Worm (Caenorhabditis elegans) whole organism, L4 larva: Measurements from ENCODE around the gene T25B9.1.

Experiments
- D1046.2 ChIP-seq: fragments of 200-800 bp; sonication (Bioruptor generic); IDR thresholded peaks from 2 replicates; pipeline ENCODE4 v1.3.6; 2022; ENCODE audit warnings: missing genetic modification characterization, missing compliant biosample characterization
- F26F4.8 ChIP-seq: fragments of 200-800 bp; sonication (Bioruptor generic); conservative IDR thresholded peaks from 2 replicates; pipeline ENCODE4 v1.3.6; 2022; ENCODE audit warnings: missing genetic modification characterization, missing compliant biosample characterization
- F37D6.2 ChIP-seq: sonication (generic microtip); optimal IDR thresholded peaks from 2 replicates; lab custom pipeline; 2016; ENCODE audit warnings: mild to moderate bottlenecking, missing genetic modification characterization, missing compliant biosample characterization
- R02D3.7 ChIP-seq: fragments of 150-350 bp; sonication (generic microtip); optimal IDR thresholded peaks from 3 replicates; lab custom pipeline; 2014; ENCODE audit warnings: missing biosample characterization, missing genetic modification characterization
- T20F7.1 ChIP-seq: fragments of 200-800 bp; sonication (Bioruptor generic); optimal IDR thresholded peaks from 2 replicates; lab custom pipeline; 2018; ENCODE audit warnings: mild to moderate bottlenecking, missing genetic modification characterization, missing compliant biosample characterization
- Y105C5A.15 ChIP-seq: fragments of 200-800 bp; sonication (Bioruptor generic); IDR thresholded peaks from 2 replicates; pipeline ENCODE4 v1.3.6; 2022; ENCODE audit warnings: missing genetic modification characterization, missing compliant biosample characterization
- ama-1 ChIP-seq: fragments of 150-350 bp; optimal IDR thresholded peaks from 2 replicates; lab custom pipeline; 2014; ENCODE audit warnings: inconsistent platforms, mixed read lengths
- ceh-28 ChIP-seq: fragments of 150-350 bp; optimal IDR thresholded peaks from 2 replicates; lab custom pipeline; 2014; ENCODE audit warnings: missing biosample characterization, missing genetic modification reagents, missing genetic modification characterization
- daf-8 ChIP-seq: fragments of 200-800 bp; sonication (Bioruptor generic); IDR thresholded peaks from 2 replicates; pipeline ENCODE4 v1.3.6; 2022; ENCODE audit warnings: missing genetic modification characterization, missing compliant biosample characterization
- dmd-6 ChIP-seq: fragments of 200-800 bp; sonication (Bioruptor generic); IDR thresholded peaks from 2 replicates; pipeline ENCODE4 v1.3.6; 2022; ENCODE audit warnings: missing genetic modification reagents, missing genetic modification characterization, missing compliant biosample characterization
- egl-43 ChIP-seq: fragments of 200-800 bp; sonication (Bioruptor generic); IDR thresholded peaks from 2 replicates; pipeline ENCODE4 v1.3.6; 2022; ENCODE audit warnings: missing genetic modification reagents, missing genetic modification characterization, missing compliant biosample characterization
- gei-8 ChIP-seq: fragments of 200-800 bp; sonication (Bioruptor generic); optimal IDR thresholded peaks from 2 replicates; lab custom pipeline; 2018; ENCODE audit warnings: mild to moderate bottlenecking, missing genetic modification characterization, missing compliant biosample characterization
- hif-1 ChIP-seq, 2 experiments: sonication (generic microtip); optimal IDR thresholded peaks; 2 replicates each; lab custom pipeline; 2016 to 2017; ENCODE audit warnings: missing compliant biosample characterization in 2 of 2, missing genetic modification characterization in 2 of 2, missing genetic modification reagents in 2 of 2, missing genotype in 2 of 2, mild to moderate bottlenecking in 1 of 2
- madf-5 ChIP-seq, 2 experiments: fragments of 200-800 bp; sonication (Bioruptor generic); IDR thresholded peaks; 2 replicates each; pipeline ENCODE4 v1.3.6; 2022; ENCODE audit warnings: missing compliant biosample characterization in 2 of 2, missing genetic modification characterization in 2 of 2
- mdt-29 ChIP-seq: fragments of 200-800 bp; sonication (Bioruptor generic); IDR thresholded peaks from 2 replicates; pipeline ENCODE4 v1.3.6; 2022; ENCODE audit warnings: missing genetic modification reagents, missing genetic modification characterization, missing compliant biosample characterization
- mes-2 ChIP-seq: sonication (generic microtip); optimal IDR thresholded peaks from 2 replicates; lab custom pipeline; 2016; ENCODE audit warnings: missing genotype, mild to moderate bottlenecking, missing genetic modification characterization, missing compliant biosample characterization; ENCODE audit not compliant: poor library complexity, severe bottlenecking
- nhr-102 ChIP-seq: sonication (generic microtip); optimal IDR thresholded peaks from 2 replicates; lab custom pipeline; 2016; ENCODE audit warnings: mild to moderate bottlenecking, missing genetic modification characterization, moderate library complexity, missing compliant biosample characterization
- nhr-11 ChIP-seq: fragments of 150-350 bp; optimal IDR thresholded peaks from 2 replicates; lab custom pipeline; 2014; ENCODE audit warnings: missing biosample characterization, missing genetic modification characterization
- nhr-25 ChIP-seq: sonication (generic microtip); optimal IDR thresholded peaks from 2 replicates; lab custom pipeline; 2017; ENCODE audit warnings: missing genetic modification characterization, mild to moderate bottlenecking, missing compliant biosample characterization, antibody characterized with exemption, moderate library complexity, borderline replicate concordance; ENCODE audit not compliant: insufficient read depth
- pha-4 ChIP-seq, 2 experiments: fragments of 150-350 bp in 1 of 2; fragments of 200-800 bp in 1 of 2; sonication (Bioruptor generic) in 1 of 2; IDR thresholded peaks in 1 of 2; optimal IDR thresholded peaks in 1 of 2; 2 replicates each; pipeline versions ENCODE4 v1.3.6 to Lab custom; 2014 to 2022; ENCODE audit warnings: missing genetic modification characterization in 2 of 2, missing genetic modification reagents in 2 of 2, missing biosample characterization in 1 of 2, missing compliant biosample characterization in 1 of 2
- php-3 ChIP-seq: fragments of 200-800 bp; sonication (Bioruptor generic); IDR thresholded peaks from 2 replicates; pipeline ENCODE4 v1.3.6; 2022; ENCODE audit warnings: missing genetic modification reagents, missing genetic modification characterization, missing compliant biosample characterization
- pqm-1 ChIP-seq: sonication (generic microtip); optimal IDR thresholded peaks from 2 replicates; lab custom pipeline; 2017; ENCODE audit warnings: missing biosample characterization, missing genetic modification characterization
- rbr-2 ChIP-seq: sonication (generic microtip); optimal IDR thresholded peaks from 2 replicates; lab custom pipeline; 2016; ENCODE audit warnings: missing genotype, missing genetic modification characterization, missing compliant biosample characterization
- set-16 ChIP-seq: fragments of 200-800 bp; sonication (Bioruptor generic); IDR thresholded peaks from 2 replicates; pipeline ENCODE4 v1.3.6; 2022; ENCODE audit warnings: missing genetic modification reagents, missing genetic modification characterization, missing compliant biosample characterization
- snpc-1.2 ChIP-seq: fragments of 200-800 bp; sonication (Bioruptor generic); IDR thresholded peaks from 2 replicates; pipeline ENCODE4 v1.3.6; 2022; ENCODE audit warnings: missing genetic modification reagents, missing genetic modification characterization, missing compliant biosample characterization
- tra-1 ChIP-seq: fragments of 200-800 bp; sonication (Bioruptor generic); IDR thresholded peaks from 2 replicates; pipeline ENCODE4 v1.3.6; 2022; ENCODE audit warnings: missing genetic modification reagents, missing genetic modification characterization, missing compliant biosample characterization
- unc-62 ChIP-seq, 3 experiments: fragments of 150-350 bp in 1 of 3; sonication (generic microtip); optimal IDR thresholded peaks in 2 of 3; peaks in 1 of 3; 1 replicate in 1 of 3; 2 replicates in 2 of 3; lab custom pipeline; 2014 to 2017; ENCODE audit warnings: missing biosample characterization in 3 of 3, missing genetic modification characterization in 3 of 3, missing genetic modification reagents in 3 of 3, missing genotype in 1 of 3
- zip-11 ChIP-seq: fragments of 200-800 bp; sonication (Bioruptor generic); IDR thresholded peaks from 2 replicates; pipeline ENCODE4 v1.3.6; 2022; ENCODE audit warnings: missing genetic modification characterization, missing compliant biosample characterization
- ztf-7 ChIP-seq: fragments of 150-350 bp; optimal IDR thresholded peaks from 2 replicates; lab custom pipeline; 2014; ENCODE audit warnings: missing biosample characterization, missing genetic modification characterization

Gene T25B9.1

DNA sequence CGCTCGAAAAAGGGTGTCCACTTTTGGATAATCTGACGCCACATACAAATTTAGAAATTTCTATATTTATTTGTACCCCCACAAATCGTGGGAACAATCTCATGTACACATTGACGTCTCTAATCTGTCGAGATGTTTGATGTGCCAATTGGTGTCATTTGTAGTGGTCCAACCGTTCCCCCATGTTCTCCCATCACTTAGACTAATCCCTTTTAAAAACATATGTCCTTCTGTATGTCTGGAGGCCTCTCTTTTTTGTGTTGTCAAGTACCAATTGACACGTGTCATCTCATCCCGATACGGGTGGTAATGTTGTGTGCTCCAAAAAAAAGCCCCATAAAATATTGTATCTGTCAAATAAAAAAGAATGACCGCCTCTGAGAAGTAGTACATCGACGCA is 4.6 kb downstream of the T25B9.1 start:
- TF ChIP-seq F26F4.8 (GFP tag; lab: Robert Waterston, UW) (no peak), D1046.2 (GFP tag; lab: Robert Waterston, UW) (no peak), mes-2 (tag; lab: Kevin White, UChicago) (no peak), egl-43 (GFP tag; lab: Robert Waterston, UW) (no peak), ztf-7 (tag; lab: Kevin White, UChicago) (no peak), zip-11 (GFP tag; lab: Robert Waterston, UW) (no peak), pqm-1 (tag; lab: Kevin White, UChicago) (no peak), dmd-6 (no peak), nhr-102 (tag; lab: Kevin White, UChicago) (no peak), nhr-11 (tag; lab: Kevin White, UChicago) (no peak), mdt-29 (GFP tag; lab: Robert Waterston, UW) (no peak), snpc-1.2 (no peak), nhr-25 (tag; lab: Kevin White, UChicago) (no peak), php-3 (GFP tag; lab: Robert Waterston, UW) (no peak)

DNA sequence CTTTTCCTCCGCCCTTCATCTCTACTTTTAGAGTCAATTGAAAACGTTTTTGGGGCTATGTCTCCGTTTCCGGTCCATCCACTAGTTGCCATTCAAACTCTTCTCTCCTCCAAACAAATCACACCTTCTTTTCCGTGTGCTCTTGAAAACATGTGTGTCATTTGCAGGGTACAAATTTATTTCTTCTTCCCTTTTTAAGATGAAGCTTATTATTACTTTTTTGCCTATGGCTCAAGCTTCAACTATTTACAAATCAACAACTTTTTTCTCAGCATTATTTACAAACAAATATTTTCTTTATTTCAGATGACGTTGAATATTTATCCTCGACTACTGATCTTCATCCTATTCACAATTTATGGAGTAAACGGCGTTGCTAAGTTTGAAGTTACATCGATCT is 5.5 kb downstream of the T25B9.1 start, which contains the start of gene T25B9.3:
Gene T25B9.3 (plus strand): TSS at position 301 of the 400 bp plus-strand sequence.
- no peak for TF ChIP-seq Y105C5A.15 (GFP tag; lab: Robert Waterston, UW)
- no peak for TF ChIP-seq T20F7.1
- TF ChIP-seq R02D3.7 (tag; lab: Kevin White, UChicago) = no peak
- no peak for TF ChIP-seq hif-1 (tag; optimal IDR thresholded peaks at IDR 0.05; lab: Kevin White, UChicago)
- no peak for TF ChIP-seq F26F4.8 (GFP tag; lab: Robert Waterston, UW)
- no peak for TF ChIP-seq F37D6.2 (tag; lab: Kevin White, UChicago)
- no peak for TF ChIP-seq madf-5 (GFP tag; IDR thresholded peaks at IDR 0.05; lab: Robert Waterston, UW)
- no peak for TF ChIP-seq rbr-2
- no peak for TF ChIP-seq daf-8 (GFP tag; lab: Robert Waterston, UW)

DNA sequence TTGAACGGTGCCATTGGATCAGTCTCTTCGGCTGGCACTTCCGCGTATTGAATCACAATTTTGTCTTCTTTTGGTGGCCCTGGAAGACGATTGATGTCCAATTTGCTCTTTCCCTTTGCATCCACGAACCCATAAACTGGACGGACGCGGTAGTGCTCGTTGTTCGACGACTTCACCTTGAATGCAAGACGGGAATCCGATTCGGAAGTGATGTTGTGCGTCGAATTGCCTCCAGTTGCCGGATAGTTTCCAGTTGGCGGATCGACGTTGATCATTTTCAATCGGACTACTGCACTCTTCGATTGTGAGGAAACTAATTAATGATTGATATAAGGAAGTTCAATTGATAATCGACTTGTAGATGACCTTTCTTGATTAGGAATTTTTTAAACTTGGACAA is 11.6 kb downstream of the T25B9.1 start, which contains the start of gene ssp-34:
Gene ssp-34 (minus strand): TSS at position 275 of the 400 bp plus-strand sequence.
- TF ChIP-seq tra-1 (GFP tag; lab: Robert Waterston, UW) (no peak), egl-43 (GFP tag; lab: Robert Waterston, UW) (no peak), unc-62 (GFP tag; optimal IDR thresholded peaks at IDR 0.05 in 1 of 2; lab: Kevin White, UChicago) (peak in 1 of 2 experiments; percentile 91), unc-62 (tag; optimal IDR thresholded peaks at IDR 0.05; lab: Kevin White, UChicago) (no peak), pha-4 (GFP tag; IDR thresholded peaks at IDR 0.05; lab: Robert Waterston, UW) (no peak), pha-4 (tag; optimal IDR thresholded peaks at IDR 0.05; lab: Kevin White, UChicago) (no peak), hif-1 (tag; optimal IDR thresholded peaks at IDR 0.05; lab: Kevin White, UChicago) (no peak), ama-1 (lab: Kevin White, UChicago) (no peak)

DNA sequence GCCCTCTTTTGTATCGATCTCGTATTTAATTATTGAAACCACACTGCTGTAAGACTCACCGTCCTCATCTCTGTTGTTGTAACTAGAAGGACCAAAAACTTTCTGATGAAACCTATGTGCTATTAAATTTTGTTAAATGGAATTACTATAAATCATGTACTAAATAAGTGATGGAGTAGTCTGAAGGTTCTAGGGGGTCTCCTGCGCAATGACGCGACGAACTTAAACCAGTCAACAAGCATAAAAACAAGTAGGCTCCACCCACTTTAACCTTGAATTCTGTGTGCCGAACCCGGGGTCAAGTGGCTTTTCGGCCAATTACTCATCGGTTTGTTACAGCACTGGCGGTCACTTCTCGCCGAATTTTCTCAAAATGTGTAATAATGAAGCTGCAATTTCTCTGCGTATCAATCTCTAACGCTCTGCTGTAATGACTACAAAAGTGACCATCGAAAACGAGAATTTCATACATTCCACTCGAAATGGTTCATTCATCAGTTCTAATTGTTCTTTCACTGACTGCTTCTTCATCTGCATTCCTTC is 12.9 kb downstream of the T25B9.1 start, which contains the start of gene grl-21:
Gene grl-21 (plus strand): TSS at position 464 of the 543 bp plus-strand sequence.
- TF ChIP-seq gei-8 (GFP tag; lab: Kevin White, UChicago) = no peak
- TF ChIP-seq ceh-28 (tag; lab: Kevin White, UChicago) = no peak
- no peak for TF ChIP-seq set-16 (GFP tag; lab: Robert Waterston, UW)
